Worm (Caenorhabditis elegans) whole organism, mixed stage, embryonic: ENCODE data around the gene cpna-1.

ENCODE experiments used
- blmp-1 ChIP-seq: fragments of 150-350 bp; optimal IDR thresholded peaks from 2 replicates; lab custom pipeline; 2014; ENCODE audit warnings: missing biosample characterization, missing genetic modification characterization
- ceh-43 ChIP-seq: fragments of 200-800 bp; sonication (Bioruptor generic); optimal IDR thresholded peaks from 2 replicates; lab custom pipeline; 2018; ENCODE audit warnings: mild to moderate bottlenecking, missing genetic modification characterization, moderate library complexity, missing compliant biosample characterization
- elt-1 ChIP-seq: sonication (generic microtip); optimal IDR thresholded peaks from 2 replicates; lab custom pipeline; 2017; ENCODE audit warnings: missing genetic modification characterization, mild to moderate bottlenecking, missing compliant biosample characterization, antibody characterized with exemption, moderate library complexity, borderline replicate concordance; ENCODE audit not compliant: insufficient read depth
- lin-13 ChIP-seq: fragments of 150-350 bp; optimal IDR thresholded peaks from 2 replicates; lab custom pipeline; 2014; ENCODE audit warnings: missing biosample characterization, missing genetic modification characterization
- lsy-2 ChIP-seq: fragments of 150-350 bp; optimal IDR thresholded peaks from 2 replicates; lab custom pipeline; 2014; ENCODE audit warnings: missing biosample characterization, missing genetic modification characterization
- mep-1 ChIP-seq: fragments of 150-350 bp; optimal IDR thresholded peaks from 2 replicates; lab custom pipeline; 2017; ENCODE audit warnings: missing biosample characterization, missing genetic modification reagents, missing genetic modification characterization, inconsistent platforms
- nhr-12 ChIP-seq: fragments of 150-350 bp; optimal IDR thresholded peaks from 2 replicates; lab custom pipeline; 2014; ENCODE audit warnings: missing biosample characterization, missing genetic modification characterization
- nhr-237 ChIP-seq: fragments of 150-350 bp; optimal IDR thresholded peaks from 2 replicates; lab custom pipeline; 2014; ENCODE audit warnings: missing biosample characterization, missing genetic modification characterization
- nhr-76 ChIP-seq: sonication (generic microtip); optimal IDR thresholded peaks from 2 replicates; lab custom pipeline; 2017; ENCODE audit warnings: missing biosample characterization, missing genetic modification characterization
- pha-4 ChIP-seq: fragments of 150-350 bp; optimal IDR thresholded peaks from 2 replicates; lab custom pipeline; 2018; ENCODE audit warnings: missing biosample characterization, missing genetic modification reagents, missing genetic modification characterization
- tbx-8 ChIP-seq: fragments of 200-800 bp; sonication (Bioruptor generic); optimal IDR thresholded peaks from 2 replicates; lab custom pipeline; 2018; ENCODE audit warnings: mild to moderate bottlenecking, missing genetic modification characterization, moderate library complexity, missing compliant biosample characterization
- unc-62 ChIP-seq: fragments of 150-350 bp; optimal IDR thresholded peaks from 2 replicates; lab custom pipeline; 2014; ENCODE audit warnings: missing biosample characterization, missing genetic modification reagents, missing genetic modification characterization

ce11 chrII:4203729-4204184 lies 17.3 kb downstream of the cpna-1 start, which contains the start of gene mth-1:
- TF ChIP-seq elt-1 (no peak), lin-13 (tag; lab: Kevin White, UChicago) (no peak), mep-1 (tag; lab: Kevin White, UChicago) (no peak), blmp-1 (tag; lab: Kevin White, UChicago) (no peak), pha-4 (no peak), unc-62 (no peak), nhr-237 (no peak), tbx-8 (GFP tag; lab: Kevin White, UChicago) (no peak), nhr-76 (no peak), lsy-2 (tag; lab: Kevin White, UChicago) (no peak), nhr-12 (tag; lab: Kevin White, UChicago) (no peak), ceh-43 (no peak)
